Worm (Caenorhabditis elegans) whole organism, young adult: ENCODE measurements around the gene scyl-1.

Source experiments
- F22D6.2 ChIP-seq: sonication (generic microtip); optimal IDR thresholded peaks from 2 replicates; lab custom pipeline; 2016; ENCODE audit warnings: mild to moderate bottlenecking, missing genetic modification characterization, missing compliant biosample characterization
- madf-8 ChIP-seq: fragments of 200-800 bp; sonication (Bioruptor generic); conservative IDR thresholded peaks from 2 replicates; pipeline ENCODE4 v1.3.6; 2022; ENCODE audit warnings: missing genetic modification reagents, missing genetic modification characterization, missing compliant biosample characterization
- nfya-2 ChIP-seq: fragments of 200-800 bp; sonication (Bioruptor generic); IDR thresholded peaks from 2 replicates; pipeline ENCODE4 v1.3.6; 2022; ENCODE audit warnings: missing genetic modification reagents, missing genetic modification characterization, missing compliant biosample characterization
- ztf-25 ChIP-seq: fragments of 200-800 bp; sonication (Bioruptor generic); IDR thresholded peaks from 2 replicates; pipeline ENCODE4 v1.3.6; 2022; ENCODE audit warnings: missing genetic modification reagents, missing genetic modification characterization, missing compliant biosample characterization

- no peak for TF ChIP-seq madf-8 (GFP tag; lab: Robert Waterston, UW)
- TF ChIP-seq ztf-25 (GFP tag; lab: Robert Waterston, UW) = no peak
- TF ChIP-seq F22D6.2 (tag; lab: Kevin White, UChicago) = no peak
- no peak for TF ChIP-seq nfya-2
These were observed 53.3 kb downstream of the scyl-1 start, which contains the start of gene F15B9.8 for ce11 chrV:12988256-12988655.
